Fruit fly (Drosophila melanogaster): ENCODE data around the gene CG17568.
A peak's percentile ranks its signal among the peaks of the same experiment; 100 is the strongest.

The CG17568 gene

DNA sequence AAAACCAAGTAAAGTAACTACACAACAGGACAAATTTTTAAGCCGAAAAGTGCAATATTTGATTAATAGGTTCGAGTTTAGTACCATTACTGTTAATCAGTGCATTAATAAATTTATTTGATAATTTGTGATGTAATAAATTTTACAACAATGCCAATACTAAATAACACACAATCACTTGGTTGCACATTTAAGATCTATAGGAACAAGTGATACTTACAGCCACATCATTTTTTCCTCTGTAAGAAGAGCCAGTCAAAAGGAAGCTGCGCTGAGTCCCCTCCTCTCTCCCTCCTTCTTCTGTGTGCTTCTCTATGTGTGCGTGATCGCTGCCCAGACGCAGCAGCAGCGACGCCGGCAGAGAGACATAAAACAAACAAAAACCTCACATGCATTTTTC, 44.8 kb downstream of the CG17568 start (continued):
- peak; percentile 72 for TF ChIP-seq CG18262 (tag; optimal IDR thresholded peaks at IDR 0.05)
- no peak for TF ChIP-seq trh (GFP tag; optimal IDR thresholded peaks at IDR 0.05)
- no peak for TF ChIP-seq Fer1 (GFP tag; optimal IDR thresholded peaks at IDR 0.05)
- peak; percentile 0 for TF ChIP-seq CG11504 (tag; optimal IDR thresholded peaks at IDR 0.05)
- no peak for TF ChIP-seq cas (GFP tag; IDR thresholded peaks at IDR 0.05)
- TF ChIP-seq ind (GFP tag; optimal IDR thresholded peaks at IDR 0.05) = no peak
- no peak for TF ChIP-seq CG17359 (tag; optimal IDR thresholded peaks at IDR 0.05)
- TF ChIP-seq CG15514 (GFP tag; optimal IDR thresholded peaks at IDR 0.05) = no peak
- TF ChIP-seq wdn (GFP tag; IDR thresholded peaks at IDR 0.05) = no peak
- TF ChIP-seq mam (GFP tag; optimal IDR thresholded peaks at IDR 0.05) = no peak
- TF ChIP-seq CG10462 (GFP tag; optimal IDR thresholded peaks at IDR 0.05) = no peak
- TF ChIP-seq schlank (tag; optimal IDR thresholded peaks at IDR 0.05) = no peak
- no peak for TF ChIP-seq Jarid2 (GFP tag; optimal IDR thresholded peaks at IDR 0.05)
- no peak for TF ChIP-seq CG10431 (GFP tag; optimal IDR thresholded peaks at IDR 0.05)
- no peak for TF ChIP-seq HmgZ (tag; optimal IDR thresholded peaks at IDR 0.05)
- no peak for TF ChIP-seq CG14965 (GFP tag; optimal IDR thresholded peaks at IDR 0.05; ENCODE audit: borderline replicate concordance)
- TF ChIP-seq CG4404 (GFP tag; IDR thresholded peaks at IDR 0.05) = peak; percentile 50; the same call in 1 of the 2 replicates
- no peak for TF ChIP-seq CG13123 (GFP tag; optimal IDR thresholded peaks at IDR 0.05)
- TF ChIP-seq CG3281 (GFP tag; optimal IDR thresholded peaks at IDR 0.05) = no peak
- TF ChIP-seq sd (tag; optimal IDR thresholded peaks at IDR 0.05) = no peak
- TF ChIP-seq CG4617 (GFP tag; optimal IDR thresholded peaks at IDR 0.05; ENCODE audit: borderline replicate concordance) = no peak
- TF ChIP-seq CG15073 (GFP tag; optimal IDR thresholded peaks at IDR 0.05) = peak; percentile 36
- TF ChIP-seq Nf-YB (GFP tag; optimal IDR thresholded peaks at IDR 0.05) = no peak
- TF ChIP-seq Ets65A (GFP tag) = no peak
- TF ChIP-seq sisA (GFP tag; IDR thresholded peaks at IDR 0.05) = no peak
- TF ChIP-seq CG6254 (GFP tag; optimal IDR thresholded peaks at IDR 0.05) = peak; percentile 21
- TF ChIP-seq Atf6 (GFP tag; IDR thresholded peaks at IDR 0.05) = no peak
- no peak for TF ChIP-seq CG16813 (GFP tag; IDR thresholded peaks at IDR 0.05; ENCODE audit: partially characterized antibody)
- TF ChIP-seq lbe (GFP tag; optimal IDR thresholded peaks at IDR 0.05) = peak; percentile 86
- no peak for TF ChIP-seq Gsc (GFP tag; IDR thresholded peaks at IDR 0.05)
- TF ChIP-seq CG18011 (GFP tag; optimal IDR thresholded peaks at IDR 0.05) = no peak
- no peak for TF ChIP-seq CG2120 (GFP tag; optimal IDR thresholded peaks at IDR 0.05)
- TF ChIP-seq bigmax (GFP tag; optimal IDR thresholded peaks at IDR 0.05) = no peak
- TF ChIP-seq CG11247 (GFP tag; IDR thresholded peaks at IDR 0.05) = no peak
- TF ChIP-seq CG16779 (GFP tag; IDR thresholded peaks at IDR 0.05) = no peak
- no peak for TF ChIP-seq sens-2 (GFP tag; IDR thresholded peaks at IDR 0.05)
- no peak for TF ChIP-seq ERR (GFP tag; optimal IDR thresholded peaks at IDR 0.05)
- TF ChIP-seq Usf (GFP tag; optimal IDR thresholded peaks at IDR 0.05) = no peak
- peak; percentile 44 for TF ChIP-seq fd102C (GFP tag; optimal IDR thresholded peaks at IDR 0.05)
- TF ChIP-seq CG18476 (GFP tag; optimal IDR thresholded peaks at IDR 0.05) = no peak
- TF ChIP-seq exex (tag; optimal IDR thresholded peaks at IDR 0.05) = no peak
- TF ChIP-seq knrl (GFP tag; IDR thresholded peaks at IDR 0.05; ENCODE audit: partially characterized antibody) = no peak
- TF ChIP-seq CG9727 (GFP tag; optimal IDR thresholded peaks at IDR 0.05) = peak; percentile 71
- no peak for TF ChIP-seq MTF-1 (GFP tag; optimal IDR thresholded peaks at IDR 0.05; ENCODE audit: borderline replicate concordance)
- TF ChIP-seq Adf1 (GFP tag; IDR thresholded peaks at IDR 0.05) = peak; percentile 14; the same call in 1 of the 2 replicates
- no peak for TF ChIP-seq caup (GFP tag; optimal IDR thresholded peaks at IDR 0.05; ENCODE audit: severe bottlenecking)
- 0 out of 2 replicates have a peak, but pooled peaks have one; percentile 31 for TF ChIP-seq CG10959 (GFP tag; IDR thresholded peaks at IDR 0.05)
- no peak for TF ChIP-seq CG7271 (tag; optimal IDR thresholded peaks at IDR 0.05)
- peak; percentile 22 for TF ChIP-seq dmrt99B (tag; optimal IDR thresholded peaks at IDR 0.05)
- TF ChIP-seq org-1 (GFP tag; optimal IDR thresholded peaks at IDR 0.05) = no peak
- peak; percentile 51 for TF ChIP-seq nmo (GFP tag; optimal IDR thresholded peaks at IDR 0.05)
